Worm (Caenorhabditis elegans) whole organism, mixed stage, embryonic: ENCODE results near the gene ppfr-4.

Experiments used
- ceh-39 ChIP-seq: fragments of 150-350 bp; optimal IDR thresholded peaks from 2 replicates; lab custom pipeline; 2014; ENCODE audit warnings: missing biosample characterization, missing genetic modification characterization
- ceh-83 ChIP-seq: fragments of 200-800 bp; sonication (Bioruptor generic); optimal IDR thresholded peaks from 2 replicates; lab custom pipeline; 2018; ENCODE audit warnings: mild to moderate bottlenecking, missing genetic modification characterization, missing compliant biosample characterization
- elt-1 ChIP-seq: sonication (generic microtip); optimal IDR thresholded peaks from 2 replicates; lab custom pipeline; 2017; ENCODE audit warnings: missing genetic modification characterization, mild to moderate bottlenecking, missing compliant biosample characterization, antibody characterized with exemption, moderate library complexity, borderline replicate concordance; ENCODE audit not compliant: insufficient read depth
- elt-3 ChIP-seq: fragments of 150-350 bp; optimal IDR thresholded peaks from 2 replicates; lab custom pipeline; 2014; ENCODE audit warnings: missing biosample characterization, missing genetic modification characterization
- lin-13 ChIP-seq: fragments of 150-350 bp; optimal IDR thresholded peaks from 2 replicates; lab custom pipeline; 2014; ENCODE audit warnings: missing biosample characterization, missing genetic modification characterization
- nhr-12 ChIP-seq: fragments of 150-350 bp; optimal IDR thresholded peaks from 2 replicates; lab custom pipeline; 2014; ENCODE audit warnings: missing biosample characterization, missing genetic modification characterization
- nhr-2 ChIP-seq: fragments of 150-350 bp; optimal IDR thresholded peaks from 2 replicates; lab custom pipeline; 2014; ENCODE audit warnings: missing biosample characterization, missing genetic modification characterization
- nhr-28 ChIP-seq: fragments of 150-350 bp; optimal IDR thresholded peaks from 2 replicates; lab custom pipeline; 2014; ENCODE audit warnings: missing biosample characterization, missing genetic modification characterization
- nhr-76 ChIP-seq: sonication (generic microtip); optimal IDR thresholded peaks from 2 replicates; lab custom pipeline; 2017; ENCODE audit warnings: missing biosample characterization, missing genetic modification characterization
- pha-4 ChIP-seq: fragments of 150-350 bp; optimal IDR thresholded peaks from 2 replicates; lab custom pipeline; 2018; ENCODE audit warnings: missing biosample characterization, missing genetic modification reagents, missing genetic modification characterization
- snpc-4 ChIP-seq: fragments of 150-350 bp; optimal IDR thresholded peaks from 2 replicates; lab custom pipeline; 2014; ENCODE audit warnings: missing biosample characterization, missing genetic modification characterization
- sptf-1 ChIP-seq: sonication (generic microtip); optimal IDR thresholded peaks from 2 replicates; lab custom pipeline; 2017; ENCODE audit warnings: mild to moderate bottlenecking, missing genetic modification characterization, moderate library complexity, missing compliant biosample characterization
- unc-39 ChIP-seq: fragments of 150-350 bp; optimal IDR thresholded peaks from 2 replicates; lab custom pipeline; 2014; ENCODE audit warnings: missing biosample characterization, missing genetic modification characterization
- unc-62 ChIP-seq: fragments of 150-350 bp; optimal IDR thresholded peaks from 2 replicates; lab custom pipeline; 2014; ENCODE audit warnings: missing biosample characterization, missing genetic modification reagents, missing genetic modification characterization

ce11 chrIII:2598491-2599065 is 21.2 kb upstream of the ppfr-4 start:
- TF ChIP-seq nhr-2 (no peak), nhr-76 (tag; lab: Kevin White, UChicago) (no peak), nhr-12 (tag; lab: Kevin White, UChicago) (no peak), lin-13 (tag; lab: Kevin White, UChicago) (no peak), nhr-28 (tag; lab: Kevin White, UChicago) (no peak), elt-3 (tag; lab: Kevin White, UChicago) (no peak), unc-39 (no peak), sptf-1 (tag; lab: Kevin White, UChicago) (no peak), elt-1 (no peak), ceh-39 (tag; lab: Kevin White, UChicago) (no peak), ceh-83 (no peak), unc-62 (GFP tag; lab: Kevin White, UChicago) (no peak), snpc-4 (tag; lab: Kevin White, UChicago) (no peak), pha-4 (no peak)
